Worm (Caenorhabditis elegans) whole organism, midembryonic: Measurements from ENCODE around the gene anp-1.

Experiments used
- T22C8.4 ChIP-seq: fragments of 200-800 bp; sonication (Bioruptor generic); IDR thresholded peaks from 2 replicates; pipeline ENCODE4 v1.3.6; 2022; ENCODE audit warnings: missing genetic modification characterization, missing compliant biosample characterization
- cog-1 ChIP-seq: sonication (generic microtip); optimal IDR thresholded peaks from 2 replicates; lab custom pipeline; 2016; ENCODE audit warnings: missing genetic modification characterization, missing compliant biosample characterization
- flt-1 ChIP-seq: fragments of 200-800 bp; sonication (Bioruptor generic); IDR thresholded peaks from 2 replicates; pipeline ENCODE4 v1.3.6; 2022; ENCODE audit warnings: missing genetic modification characterization, missing compliant biosample characterization
- klf-2 ChIP-seq: fragments of 200-800 bp; sonication (Bioruptor generic); conservative IDR thresholded peaks from 2 replicates; pipeline ENCODE4 v1.3.6; 2022; ENCODE audit warnings: missing genetic modification reagents, missing genetic modification characterization, missing compliant biosample characterization
- med-1 ChIP-seq: sonication (generic microtip); optimal IDR thresholded peaks from 2 replicates; lab custom pipeline; 2017; ENCODE audit warnings: missing genetic modification characterization, mild to moderate bottlenecking, missing compliant biosample characterization, antibody characterized with exemption, missing genetic modification reagents; ENCODE audit not compliant: insufficient read depth
- ref-1 ChIP-seq: fragments of 200-800 bp; sonication (Bioruptor generic); conservative IDR thresholded peaks from 2 replicates; pipeline ENCODE4 v1.3.6; 2022; ENCODE audit warnings: missing genetic modification reagents, missing genetic modification characterization, missing compliant biosample characterization
- tab-1 ChIP-seq: fragments of 200-800 bp; sonication (Bioruptor generic); IDR thresholded peaks from 2 replicates; pipeline ENCODE4 v1.3.6; 2022; ENCODE audit warnings: missing genetic modification characterization, missing compliant biosample characterization
- ztf-23 ChIP-seq: fragments of 200-800 bp; sonication (Bioruptor generic); IDR thresholded peaks from 2 replicates; pipeline ENCODE4 v1.3.6; 2022; ENCODE audit warnings: missing genetic modification reagents, missing genetic modification characterization, missing compliant biosample characterization
- ztf-29 ChIP-seq: fragments of 200-800 bp; sonication (Bioruptor generic); IDR thresholded peaks from 2 replicates; pipeline ENCODE4 v1.3.6; 2022; ENCODE audit warnings: missing genetic modification reagents, missing genetic modification characterization, missing compliant biosample characterization

DNA sequence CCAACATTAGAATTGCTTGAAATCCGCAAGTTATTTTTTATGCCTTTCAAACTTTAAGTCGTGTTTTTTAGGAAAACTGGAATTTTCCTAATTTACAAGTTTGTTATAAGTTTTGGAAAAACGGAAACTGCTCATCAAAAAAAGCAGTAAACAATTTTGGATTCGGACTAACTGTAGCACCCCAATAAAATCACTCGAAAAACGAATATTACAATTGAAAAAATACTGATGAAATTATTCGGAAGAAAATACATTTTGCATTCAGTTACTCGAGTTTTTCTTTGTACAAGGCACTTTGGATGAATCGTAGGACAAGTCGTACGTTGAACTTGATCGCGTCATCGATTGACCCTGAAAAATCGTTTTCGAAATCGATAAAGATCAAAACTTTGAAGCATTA, 23.1 kb downstream of the anp-1 start:
- TF ChIP-seq tab-1 (GFP tag; lab: Robert Waterston, UW) (no peak), flt-1 (GFP tag; lab: Robert Waterston, UW) (no peak), klf-2 (GFP tag; lab: Robert Waterston, UW) (no peak), cog-1 (tag; lab: Kevin White, UChicago) (no peak), T22C8.4 (GFP tag; lab: Robert Waterston, UW) (no peak), ref-1 (GFP tag; lab: Robert Waterston, UW) (no peak), ztf-29 (GFP tag; lab: Robert Waterston, UW) (no peak), ztf-23 (GFP tag; lab: Robert Waterston, UW) (no peak), med-1 (GFP tag; lab: Kevin White, UChicago) (no peak)
